Worm (Caenorhabditis elegans): ENCODE results near the gene apy-1.

DNA sequence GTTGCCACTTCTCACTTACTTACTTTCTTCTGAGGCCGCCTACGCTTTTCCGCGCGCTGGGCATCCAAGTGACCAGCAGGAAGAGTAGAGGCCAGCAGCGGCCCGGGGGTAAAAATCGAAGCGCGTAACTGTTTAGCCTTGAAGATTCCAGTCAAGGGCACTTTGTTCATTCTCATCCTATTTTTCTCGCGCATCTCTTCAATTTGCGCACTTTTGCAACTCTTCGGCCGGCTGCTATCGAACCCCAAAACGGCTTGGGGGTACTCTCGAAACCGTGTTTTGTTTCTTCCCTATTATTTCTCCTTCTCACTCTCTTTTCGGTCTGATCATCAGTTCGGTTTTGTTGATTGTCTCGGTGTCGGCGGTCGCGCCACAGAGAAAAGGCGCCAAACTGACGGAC, 17.1 kb upstream of the apy-1 start:
- TF ChIP-seq unc-62 (GFP tag; optimal IDR thresholded peaks at IDR 0.05 in 1 of 2): peak in 1 of 2 experiments; percentile 53
- TF ChIP-seq unc-62 (tag; optimal IDR thresholded peaks at IDR 0.05): no peak
- TF ChIP-seq jun-1 (tag; optimal IDR thresholded peaks at IDR 0.05): no peak
- TF ChIP-seq nhr-237 (tag; optimal IDR thresholded peaks at IDR 0.05): no peak
- no peak for TF ChIP-seq T20F7.1 (GFP tag; optimal IDR thresholded peaks at IDR 0.05)
- TF ChIP-seq nhr-28 (tag; optimal IDR thresholded peaks at IDR 0.05): no peak
- TF ChIP-seq ZK546.5 (tag; optimal IDR thresholded peaks at IDR 0.05): no peak
- no peak for TF ChIP-seq ztf-11 (tag; optimal IDR thresholded peaks at IDR 0.05)
- no peak for TF ChIP-seq nhr-77 (tag; optimal IDR thresholded peaks at IDR 0.05)
- no peak for TF ChIP-seq nhr-11 (tag; optimal IDR thresholded peaks at IDR 0.05)

All from whole organism, L4 larva.